Fruit fly (Drosophila melanogaster): ENCODE data around the gene grp.

The grp gene

DNA sequence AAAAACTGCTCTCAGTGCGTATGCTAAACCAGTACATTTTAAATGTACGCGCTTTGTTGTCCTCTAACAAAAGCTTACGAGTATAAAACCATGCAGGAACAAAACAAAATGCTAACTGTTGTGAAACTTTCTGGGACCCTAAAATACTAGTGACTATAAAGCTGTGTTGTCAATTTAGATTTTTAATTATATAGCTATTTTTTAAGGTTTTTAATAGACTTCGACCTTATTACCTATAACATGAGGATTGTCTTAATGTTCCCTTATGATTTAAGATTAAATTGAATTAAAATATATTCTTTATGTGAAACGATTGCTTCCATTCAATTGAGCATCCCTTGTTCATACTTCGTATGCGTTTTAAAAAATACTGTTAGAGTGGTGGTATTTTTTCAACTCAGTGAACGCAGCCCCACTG, 23.2 kb upstream of the grp start (continued):
- TF ChIP-seq pdm3 (GFP tag; optimal IDR thresholded peaks at IDR 0.05) (peak; percentile 55), net (GFP tag; optimal IDR thresholded peaks at IDR 0.05) (no peak), CG32006 (GFP tag; optimal IDR thresholded peaks at IDR 0.05) (no peak), Hr4 (GFP tag; optimal IDR thresholded peaks at IDR 0.05) (peak; percentile 57), acj6 (GFP tag; optimal IDR thresholded peaks at IDR 0.05) (no peak), CG10631 (GFP tag; optimal IDR thresholded peaks at IDR 0.05) (peak; percentile 63), esn (GFP tag; optimal IDR thresholded peaks at IDR 0.05) (peak; percentile 73), Hr39 (GFP tag; optimal IDR thresholded peaks at IDR 0.05) (peak; percentile 51), Blimp-1 (GFP tag; optimal IDR thresholded peaks at IDR 0.05) (no peak), Sox15 (GFP tag; optimal IDR thresholded peaks at IDR 0.05) (peak; percentile 17), Ets96B (tag; optimal IDR thresholded peaks at IDR 0.05) (peak; percentile 48), Smox (GFP tag; optimal IDR thresholded peaks at IDR 0.05) (no peak), CG6163 (GFP tag; IDR thresholded peaks at IDR 0.05) (0 out of 3 replicates have a peak, but pooled peaks have one; percentile 23), ss (GFP tag; optimal IDR thresholded peaks at IDR 0.05) (no peak), CG7368 (GFP tag; optimal IDR thresholded peaks at IDR 0.05) (no peak), Sox102F (GFP tag; optimal IDR thresholded peaks at IDR 0.05) (peak; percentile 12), spab (GFP tag; optimal IDR thresholded peaks at IDR 0.05) (no peak), topi (GFP tag; optimal IDR thresholded peaks at IDR 0.05) (peak; percentile 67), vri (GFP tag; optimal IDR thresholded peaks at IDR 0.05) (no peak), CG8632 (GFP tag; optimal IDR thresholded peaks at IDR 0.05) (peak; percentile 24), lz (GFP tag; optimal IDR thresholded peaks at IDR 0.05) (peak; percentile 63), CG34406 (GFP tag; optimal IDR thresholded peaks at IDR 0.05) (peak; percentile 51), Lpt (GFP tag; optimal IDR thresholded peaks at IDR 0.05) (no peak)

DNA sequence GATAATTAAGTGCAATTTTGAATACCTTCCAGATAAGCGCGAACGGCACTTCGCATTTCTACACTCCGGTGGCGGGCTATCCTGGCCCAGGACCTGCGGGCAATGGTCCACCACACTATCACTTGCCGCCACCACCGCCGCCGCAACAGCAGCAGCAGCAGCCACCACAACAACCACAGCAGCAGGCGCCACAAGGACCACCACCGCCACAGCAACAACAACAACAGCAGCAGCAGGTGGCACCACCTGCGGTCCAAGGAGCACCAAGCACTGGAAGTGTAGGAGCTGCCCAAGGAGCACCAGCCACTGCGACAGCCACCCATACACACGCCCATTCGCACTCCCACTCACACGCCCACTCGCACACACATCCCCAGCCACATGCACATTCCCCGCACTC, 22.4 kb upstream of the grp start:
- TF ChIP-seq pdm3 (GFP tag; optimal IDR thresholded peaks at IDR 0.05) (no peak), topi (GFP tag; optimal IDR thresholded peaks at IDR 0.05) (no peak), Met (GFP tag; optimal IDR thresholded peaks at IDR 0.05) (no peak), CG10669 (GFP tag; optimal IDR thresholded peaks at IDR 0.05) (no peak), CG6808 (GFP tag; optimal IDR thresholded peaks at IDR 0.05) (no peak), CG11902 (GFP tag; optimal IDR thresholded peaks at IDR 0.05) (no peak), eg (GFP tag; IDR thresholded peaks at IDR 0.05) (no peak), svp (GFP tag) (no peak), fkh (GFP tag; optimal IDR thresholded peaks at IDR 0.05) (no peak), CG16779 (tag; optimal IDR thresholded peaks at IDR 0.05) (no peak), acj6 (GFP tag; optimal IDR thresholded peaks at IDR 0.05) (no peak)

DNA sequence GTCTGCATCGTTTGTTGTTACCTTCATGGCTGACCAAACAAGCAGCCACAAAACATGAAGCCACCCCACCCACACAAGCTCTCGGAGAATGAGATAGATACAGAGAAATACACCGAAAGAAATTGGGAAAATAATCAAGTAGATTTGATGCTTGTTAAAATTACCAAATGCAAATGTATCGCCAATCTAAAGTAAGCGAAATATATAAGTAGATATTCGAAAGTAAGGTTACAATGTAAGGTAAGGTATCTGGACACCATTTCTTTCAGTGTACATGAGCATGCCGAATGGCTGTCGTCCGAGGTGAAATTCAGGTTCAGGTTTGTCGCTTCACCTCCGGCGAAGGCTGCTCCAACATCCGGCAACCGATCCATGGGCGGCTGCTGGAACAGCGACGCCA, 7.6 kb upstream of the grp start:
- TF ChIP-seq Lpt (GFP tag; optimal IDR thresholded peaks at IDR 0.05) (no peak), achi (GFP tag; optimal IDR thresholded peaks at IDR 0.05) (peak; percentile 27), CG8119 (GFP tag; IDR thresholded peaks at IDR 0.05) (0 out of 3 replicates have a peak, but pooled peaks have one; percentile 43), net (GFP tag; optimal IDR thresholded peaks at IDR 0.05) (no peak), Blimp-1 (GFP tag; optimal IDR thresholded peaks at IDR 0.05) (no peak), CG8632 (GFP tag; optimal IDR thresholded peaks at IDR 0.05) (no peak), CG10631 (GFP tag; optimal IDR thresholded peaks at IDR 0.05) (peak; percentile 9), cyc (GFP tag; optimal IDR thresholded peaks at IDR 0.05) (no peak), Ets21C (GFP tag; optimal IDR thresholded peaks at IDR 0.05) (no peak), eg (GFP tag; IDR thresholded peaks at IDR 0.05) (peak; percentile 74), Eip78C (GFP tag) (peak; percentile 50), topi (GFP tag; optimal IDR thresholded peaks at IDR 0.05) (no peak), CG6163 (GFP tag; IDR thresholded peaks at IDR 0.05) (peak; percentile 59; the same call in 1 of the 3 replicates), Sox15 (GFP tag; optimal IDR thresholded peaks at IDR 0.05) (no peak), Gug (GFP tag; IDR thresholded peaks at IDR 0.05) (peak; percentile 33; the same call in 1 of the 2 replicates), Hr4 (GFP tag; optimal IDR thresholded peaks at IDR 0.05) (peak; percentile 31), fkh (GFP tag; optimal IDR thresholded peaks at IDR 0.05) (no peak), Sox14 (GFP tag; optimal IDR thresholded peaks at IDR 0.05) (no peak), CG6854 (GFP tag; optimal IDR thresholded peaks at IDR 0.05) (no peak), Eip75B (GFP tag; optimal IDR thresholded peaks at IDR 0.05) (peak; percentile 38), CG15336 (GFP tag; IDR thresholded peaks at IDR 0.05) (peak; percentile 67), CG7368 (GFP tag; optimal IDR thresholded peaks at IDR 0.05) (no peak), Met (GFP tag; optimal IDR thresholded peaks at IDR 0.05) (no peak), CG34406 (GFP tag; optimal IDR thresholded peaks at IDR 0.05) (no peak), CG1621 (tag; optimal IDR thresholded peaks at IDR 0.05) (no peak), vri (GFP tag; optimal IDR thresholded peaks at IDR 0.05) (no peak), Smox (GFP tag; optimal IDR thresholded peaks at IDR 0.05) (no peak), CG3032 (tag; optimal IDR thresholded peaks at IDR 0.05) (peak; percentile 29), CG6808 (GFP tag; optimal IDR thresholded peaks at IDR 0.05) (peak; percentile 28), esn (GFP tag; optimal IDR thresholded peaks at IDR 0.05) (no peak), CG6276 (GFP tag; optimal IDR thresholded peaks at IDR 0.05) (no peak), Hr39 (GFP tag; optimal IDR thresholded peaks at IDR 0.05) (no peak), Hr38 (GFP tag; optimal IDR thresholded peaks at IDR 0.05) (no peak), CG16779 (tag; optimal IDR thresholded peaks at IDR 0.05) (no peak), CG10669 (GFP tag; optimal IDR thresholded peaks at IDR 0.05) (peak; percentile 36), svp (GFP tag) (no peak), acj6 (GFP tag; optimal IDR thresholded peaks at IDR 0.05) (no peak)

Measured in whole organism, prepupa.